Fruit fly (Drosophila melanogaster): ENCODE results near the gene CG7579.

CG7579 gene

DNA sequence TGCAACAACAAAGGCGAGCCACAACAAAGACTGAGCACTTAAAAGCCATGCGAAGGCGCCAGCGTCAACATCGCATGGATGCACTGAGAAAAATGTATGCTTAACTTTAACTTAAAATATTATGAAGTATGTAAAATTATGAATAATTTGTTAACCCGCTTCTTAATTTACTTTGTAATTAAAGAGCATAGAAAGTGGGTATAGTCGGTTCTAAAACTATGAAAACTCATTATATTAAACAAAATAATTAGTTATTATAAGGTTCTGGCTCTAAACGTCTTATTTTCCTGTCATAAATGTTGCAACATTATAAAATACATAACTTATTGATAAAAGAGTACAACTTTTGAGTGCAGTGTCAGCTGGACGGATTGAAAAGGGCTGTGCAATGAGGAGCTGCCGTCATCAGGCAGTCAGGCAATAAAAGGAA lies 41.6 kb downstream of the CG7579 start:
- TF ChIP-seq Sp1 (GFP tag; optimal IDR thresholded peaks at IDR 0.05) (peak; percentile 4), fru (GFP tag; optimal IDR thresholded peaks at IDR 0.05) (peak; percentile 8), Vsx2 (GFP tag; optimal IDR thresholded peaks at IDR 0.05; ENCODE audit: partially characterized antibody) (no peak), br (GFP tag; optimal IDR thresholded peaks at IDR 0.05) (peak; percentile 20), HLH106 (tag; optimal IDR thresholded peaks at IDR 0.05) (peak; percentile 23), psq (GFP tag; optimal IDR thresholded peaks at IDR 0.05) (no peak), foxo (GFP tag; optimal IDR thresholded peaks at IDR 0.05) (peak in 1 of 2 experiments; percentile 25), ey (GFP tag; optimal IDR thresholded peaks at IDR 0.05) (peak; percentile 11)

DNA sequence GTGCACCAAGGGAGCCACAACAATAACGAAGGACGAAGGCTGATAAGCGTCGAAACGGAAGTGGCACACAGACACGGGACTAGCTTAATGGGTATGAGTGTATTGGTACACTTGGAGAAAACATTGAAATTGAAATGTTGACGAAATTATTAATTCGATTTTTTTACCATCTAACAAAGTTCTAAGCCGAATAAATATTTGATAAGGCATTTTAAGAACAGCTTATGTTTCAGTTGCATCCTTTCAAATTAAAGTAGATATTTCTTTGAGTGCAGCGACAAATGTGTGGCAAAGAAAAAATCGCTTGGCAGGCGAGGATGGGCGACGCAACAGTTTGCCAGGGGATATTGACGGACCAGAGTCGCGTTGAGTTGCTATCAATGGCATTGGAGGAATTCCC lies 43.3 kb downstream of the CG7579 start:
- TF ChIP-seq sv (GFP tag; optimal IDR thresholded peaks at IDR 0.05) (no peak), pan (optimal IDR thresholded peaks at IDR 0.05) (no peak), Mio (GFP tag; optimal IDR thresholded peaks at IDR 0.05) (no peak)

DNA sequence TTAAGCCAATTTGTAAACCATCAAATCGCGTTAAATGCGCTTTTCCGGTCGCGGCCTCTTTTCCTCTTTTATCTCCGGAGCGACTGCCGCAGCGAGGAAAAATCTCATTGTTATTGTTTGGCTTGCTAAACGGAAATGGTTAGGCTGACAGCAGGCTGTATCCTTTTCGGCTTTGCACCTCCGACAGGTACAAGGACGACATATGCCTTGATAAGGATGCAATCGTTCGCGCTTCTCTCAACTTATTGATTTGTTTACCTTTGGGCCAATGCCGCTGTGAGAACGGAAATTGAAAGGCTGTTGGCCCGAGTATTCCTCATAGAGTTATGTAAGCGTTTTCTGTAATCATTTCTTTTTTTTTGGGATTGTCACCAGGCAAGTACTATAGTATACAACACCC lies 44.7 kb downstream of the CG7579 start:
- TF ChIP-seq Hr83 (GFP tag; optimal IDR thresholded peaks at IDR 0.05; ENCODE audit: poor library complexity, severe bottlenecking) (no peak), brk (GFP tag; optimal IDR thresholded peaks at IDR 0.05) (no peak), dsf (GFP tag; optimal IDR thresholded peaks at IDR 0.05; ENCODE audit: borderline replicate concordance) (no peak), HLH106 (tag; optimal IDR thresholded peaks at IDR 0.05) (no peak), OdsH (GFP tag; optimal IDR thresholded peaks at IDR 0.05) (no peak), ey (GFP tag; optimal IDR thresholded peaks at IDR 0.05) (no peak), dmrt93B (GFP tag; optimal IDR thresholded peaks at IDR 0.05) (no peak), GATAd (GFP tag; optimal IDR thresholded peaks at IDR 0.05) (no peak), psq (GFP tag; optimal IDR thresholded peaks at IDR 0.05) (no peak), Jra (GFP tag; optimal IDR thresholded peaks at IDR 0.05) (no peak), sage (GFP tag; optimal IDR thresholded peaks at IDR 0.05) (no peak), foxo (GFP tag; optimal IDR thresholded peaks at IDR 0.05) (no peak), h (GFP tag; optimal IDR thresholded peaks at IDR 0.05) (no peak), Sp1 (GFP tag; optimal IDR thresholded peaks at IDR 0.05) (no peak), tai (GFP tag; optimal IDR thresholded peaks at IDR 0.05) (no peak), woc (GFP tag; optimal IDR thresholded peaks at IDR 0.05) (no peak), pan (optimal IDR thresholded peaks at IDR 0.05) (no peak)

DNA sequence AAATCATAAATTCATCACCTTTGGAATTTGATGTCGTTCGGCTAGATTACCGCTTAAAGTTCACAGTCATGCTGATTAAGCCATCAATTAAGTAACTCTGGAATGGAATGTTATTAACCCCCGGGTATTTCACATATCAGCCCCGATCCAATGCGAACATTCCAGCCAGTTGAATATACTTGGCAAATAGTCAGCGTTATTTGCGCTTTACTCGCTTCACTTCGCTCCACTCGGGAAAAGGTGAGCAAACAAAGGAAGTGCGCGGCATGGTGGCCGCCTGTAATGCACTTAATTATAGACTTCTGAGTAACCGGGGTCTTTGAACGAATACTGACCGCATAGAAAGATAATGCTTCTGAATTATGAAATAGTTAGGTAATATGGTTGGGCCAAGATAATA lies 45.6 kb downstream of the CG7579 start:
- peak; percentile 11 for TF ChIP-seq Jra (GFP tag; optimal IDR thresholded peaks at IDR 0.05)
- TF ChIP-seq dl (GFP tag; optimal IDR thresholded peaks at IDR 0.05; ENCODE audit: insufficient read depth in 1 of 2, partially characterized antibody in 2 of 2): no peak
- TF ChIP-seq Rel (GFP tag; optimal IDR thresholded peaks at IDR 0.05): no peak
- peak; percentile 42 for TF ChIP-seq Rel (tag; optimal IDR thresholded peaks at IDR 0.05)
- peak; percentile 11 for TF ChIP-seq jim (GFP tag; optimal IDR thresholded peaks at IDR 0.05)
- TF ChIP-seq br (GFP tag; optimal IDR thresholded peaks at IDR 0.05): peak; percentile 39
- peak; percentile 35 for TF ChIP-seq tai (GFP tag; optimal IDR thresholded peaks at IDR 0.05)
- TF ChIP-seq h (GFP tag; optimal IDR thresholded peaks at IDR 0.05): peak; percentile 76
- TF ChIP-seq Dfd (GFP tag; optimal IDR thresholded peaks at IDR 0.05): no peak
- TF ChIP-seq OdsH (GFP tag; optimal IDR thresholded peaks at IDR 0.05): peak; percentile 48
- TF ChIP-seq rgr (GFP tag; optimal IDR thresholded peaks at IDR 0.05): peak; percentile 65
- no peak for TF ChIP-seq ey (GFP tag; optimal IDR thresholded peaks at IDR 0.05)
- peak in 1 of 2 experiments; percentile 21 for TF ChIP-seq foxo (GFP tag; optimal IDR thresholded peaks at IDR 0.05)
- no peak for TF ChIP-seq Mio (GFP tag; optimal IDR thresholded peaks at IDR 0.05)
- TF ChIP-seq fru (GFP tag; optimal IDR thresholded peaks at IDR 0.05): peak; percentile 47
- TF ChIP-seq dsf (GFP tag; optimal IDR thresholded peaks at IDR 0.05; ENCODE audit: borderline replicate concordance): no peak
- TF ChIP-seq sv (GFP tag; optimal IDR thresholded peaks at IDR 0.05): no peak
- no peak for TF ChIP-seq CG9705 (GFP tag; optimal IDR thresholded peaks at IDR 0.05)
- TF ChIP-seq Hnf4 (GFP tag; optimal IDR thresholded peaks at IDR 0.05): peak; percentile 49
- TF ChIP-seq Hr83 (GFP tag; optimal IDR thresholded peaks at IDR 0.05; ENCODE audit: poor library complexity, severe bottlenecking): peak; percentile 92
- no peak for TF ChIP-seq HLH106 (tag; optimal IDR thresholded peaks at IDR 0.05)
- no peak for TF ChIP-seq dmrt93B (GFP tag; optimal IDR thresholded peaks at IDR 0.05)
- peak; percentile 22 for TF ChIP-seq brk (GFP tag; optimal IDR thresholded peaks at IDR 0.05)
- no peak for TF ChIP-seq N (GFP tag; optimal IDR thresholded peaks at IDR 0.05)
- TF ChIP-seq CG32264 (GFP tag; optimal IDR thresholded peaks at IDR 0.05): no peak
